Fruit fly (Drosophila melanogaster) whole organism, embryonic: ENCODE results near the gene CRAT.

Experiments
- Antp ChIP-seq: fragments of 200-800 bp; sonication (Bioruptor generic); optimal IDR thresholded peaks from 3 replicates; lab custom pipeline; 2016; ENCODE audit warnings: missing biosample characterization, missing genetic modification characterization
- CG11456 ChIP-seq: fragments of 200-800 bp; sonication (Bioruptor generic); IDR thresholded peaks from 3 replicates; pipeline ENCODE4 v1.3.6; 2022; ENCODE audit warnings: missing biosample characterization, missing genetic modification characterization
- CG15073 ChIP-seq: fragments of 200-800 bp; sonication (Bioruptor generic); optimal IDR thresholded peaks from 2 replicates; lab custom pipeline; 2016; ENCODE audit warnings: missing biosample characterization, missing genetic modification characterization
- CG16779 ChIP-seq: fragments of 200-800 bp; sonication (Bioruptor generic); IDR thresholded peaks from 2 replicates; pipeline ENCODE4 v1.3.6; 2022; ENCODE audit warnings: missing biosample characterization, missing genetic modification characterization
- CG17568 ChIP-seq: fragments of 200-800 bp; sonication (Bioruptor generic); optimal IDR thresholded peaks from 2 replicates; lab custom pipeline; 2018; ENCODE audit warnings: missing biosample characterization, mild to moderate bottlenecking, missing genetic modification characterization, moderate library complexity
- CG3281 ChIP-seq: fragments of 200-800 bp; sonication (Bioruptor generic); optimal IDR thresholded peaks from 3 replicates; lab custom pipeline; 2017; ENCODE audit warnings: missing biosample characterization, mild to moderate bottlenecking, missing genetic modification characterization
- Ets97D ChIP-seq: fragments of 200-800 bp; sonication (Bioruptor generic); optimal IDR thresholded peaks from 3 replicates; lab custom pipeline; 2016; ENCODE audit warnings: missing biosample characterization, missing genetic modification characterization
- Meics ChIP-seq: fragments of 200-800 bp; sonication (Bioruptor generic); optimal IDR thresholded peaks from 2 replicates; lab custom pipeline; 2017; ENCODE audit warnings: missing biosample characterization, mild to moderate bottlenecking, missing genetic modification characterization
- disco-r ChIP-seq: fragments of 200-800 bp; sonication (Bioruptor generic); optimal IDR thresholded peaks from 2 replicates; lab custom pipeline; 2016; ENCODE audit warnings: missing biosample characterization, missing genetic modification characterization
- hth ChIP-seq: fragments of >200 bp; optimal IDR thresholded peaks from 2 replicates; lab custom pipeline; 2017; ENCODE audit warnings: inconsistent platforms
- jigr1 ChIP-seq: fragments of 200-800 bp; sonication (Bioruptor generic); IDR thresholded peaks from 3 replicates; pipeline ENCODE4 v1.3.6; 2022; ENCODE audit warnings: missing biosample characterization, missing genetic modification characterization

DNA sequence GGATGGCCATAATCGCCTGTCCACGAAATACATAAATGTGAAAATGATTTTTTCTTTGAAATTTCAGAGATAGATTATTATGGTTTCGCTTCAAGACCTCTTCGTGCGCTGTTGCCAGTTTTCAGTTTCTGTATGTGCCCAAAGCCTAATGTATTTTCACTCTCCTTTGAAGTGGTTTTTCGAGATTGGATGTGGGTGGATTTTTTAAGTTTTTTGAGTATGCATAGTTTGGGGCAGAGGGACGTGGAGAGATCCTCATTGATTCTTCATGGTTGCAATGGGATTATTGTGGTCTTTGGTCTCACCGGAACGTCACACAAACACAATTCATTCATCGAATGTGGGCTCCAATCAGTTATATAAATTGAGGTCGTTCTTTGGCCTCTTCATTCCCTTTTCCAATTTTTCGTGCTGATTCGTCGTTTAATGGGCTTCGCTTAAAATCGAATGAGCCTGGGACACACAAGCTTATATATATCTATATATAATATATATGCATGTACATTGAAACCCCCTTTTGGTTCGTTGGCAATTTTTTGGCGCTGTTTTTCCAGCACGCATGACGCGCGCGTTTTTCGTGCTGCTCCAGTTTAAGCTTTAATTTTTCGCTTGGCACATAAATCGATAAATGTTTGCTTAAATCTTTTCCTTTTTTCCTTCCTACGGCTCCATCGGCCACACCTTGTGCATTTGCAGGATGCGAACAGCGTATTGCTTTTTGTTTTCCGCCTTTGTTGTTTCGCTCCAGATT is 35.8 kb upstream of the CRAT start:
- no peak for TF ChIP-seq Ets97D (GFP tag; lab: Kevin White, UChicago)
- TF ChIP-seq jigr1 = no peak
- no peak for TF ChIP-seq CG15073 (GFP tag; lab: Kevin White, UChicago)
- no peak for TF ChIP-seq CG11456
- TF ChIP-seq disco-r (GFP tag; lab: Kevin White, UChicago) = no peak
- TF ChIP-seq CG3281 (GFP tag; lab: Kevin White, UChicago) = no peak
- no peak for TF ChIP-seq Meics
- TF ChIP-seq CG16779 (GFP tag; lab: Robert Waterston, UW) = no peak
- no peak for TF ChIP-seq Antp (GFP tag; lab: Kevin White, UChicago)
- no peak for TF ChIP-seq CG17568 (GFP tag; lab: Kevin White, UChicago)
- TF ChIP-seq hth (lab: Kevin White, UChicago) = no peak
